Fruit fly (Drosophila melanogaster): Measurements from ENCODE around the gene ACXD.

DNA sequence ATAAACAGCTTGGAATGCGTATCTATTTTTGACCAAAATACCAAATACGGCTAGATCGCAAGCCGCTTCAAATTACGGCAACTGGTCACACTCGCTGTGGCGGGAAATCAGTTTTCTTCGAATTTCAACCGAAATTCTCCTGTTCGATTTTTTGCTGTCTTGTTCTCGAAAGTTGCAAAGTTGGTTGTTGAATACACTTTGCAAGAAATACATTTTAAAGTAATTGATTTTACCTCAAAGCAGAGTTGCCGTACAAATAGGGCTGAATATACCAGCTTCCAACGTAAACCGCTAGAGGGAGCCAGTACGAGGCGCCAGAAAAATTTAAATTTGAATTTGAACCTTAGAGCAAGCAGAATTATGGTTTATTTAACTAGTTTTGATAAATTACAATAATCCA, 374 bp upstream of the ACXD start, which contains the start of gene CG9018:
- peak; percentile 91 for TF ChIP-seq CTCF (optimal IDR thresholded peaks at IDR 0.05)
- TF ChIP-seq CG8478 (optimal IDR thresholded peaks at IDR 0.05) = no peak
